Fruit fly (Drosophila melanogaster) Kc167 (cell line): ENCODE results near the gene Prim2.

Experiments
- Myc ChIP-seq: fragments of >200 bp; optimal IDR thresholded peaks from 2 replicates; lab custom pipeline; 2017; ENCODE audit warnings: missing external identifiers
- Sin3A ChIP-seq: fragments of >200 bp; optimal IDR thresholded peaks from 2 replicates; lab custom pipeline; 2018; ENCODE audit warnings: missing external identifiers
- h ChIP-seq: fragments of >200 bp; optimal IDR thresholded peaks from 3 replicates; lab custom pipeline; 2018; ENCODE audit warnings: missing external identifiers
- insv ChIP-seq: fragments of >200 bp; optimal IDR thresholded peaks from 3 replicates; lab custom pipeline; 2018; ENCODE audit warnings: missing external identifiers
- psq ChIP-seq: fragments of >200 bp; optimal IDR thresholded peaks from 2 replicates; lab custom pipeline; 2017; ENCODE audit warnings: missing external identifiers
- ttk ChIP-seq: sonication (Bioruptor generic); optimal IDR thresholded peaks from 2 replicates; lab custom pipeline; 2017; ENCODE audit warnings: missing external identifiers

Prim2 gene

dm6 chr3L:20361389-20361788 is at the start of gene Prim2:
Gene Prim2 (minus strand): TSS chr3L:20361585.
- TF ChIP-seq Myc (lab: Kevin White, UChicago) = no peak
- TF ChIP-seq psq (lab: Kevin White, UChicago) = no peak
- TF ChIP-seq Sin3A (lab: Kevin White, UChicago) = no peak
- TF ChIP-seq insv = no peak
- TF ChIP-seq ttk (lab: Kevin White, UChicago) = no peak
- TF ChIP-seq h = no peak

dm6 chr3L:20410780-20411179 is 49.4 kb upstream of the Prim2 start:
- no peak for TF ChIP-seq psq (lab: Kevin White, UChicago)
- no peak for TF ChIP-seq Sin3A (lab: Kevin White, UChicago)
- TF ChIP-seq Myc (lab: Kevin White, UChicago) = no peak
- TF ChIP-seq h = no peak
- TF ChIP-seq insv = no peak
- no peak for TF ChIP-seq ttk (lab: Kevin White, UChicago)

dm6 chr3L:20410345-20410744 is 49.0 kb upstream of the Prim2 start, which contains the start of gene CG13248:
Gene CG13248 (minus strand): TSS chr3L:20410566.
- TF ChIP-seq psq (lab: Kevin White, UChicago) = no peak
- no peak for TF ChIP-seq insv
- no peak for TF ChIP-seq ttk (lab: Kevin White, UChicago)
- TF ChIP-seq Myc (lab: Kevin White, UChicago) = no peak
- TF ChIP-seq Sin3A (lab: Kevin White, UChicago) = no peak
- no peak for TF ChIP-seq h

- TF ChIP-seq insv (no peak), Sin3A (lab: Kevin White, UChicago) (no peak), ttk (lab: Kevin White, UChicago) (no peak), psq (lab: Kevin White, UChicago) (no peak), Myc (lab: Kevin White, UChicago) (no peak), h (no peak)
These were observed 44.9 kb upstream of the Prim2 start for dm6 chr3L:20405971-20406948.

dm6 chr3L:20405337-20405887 is 44.0 kb upstream of the Prim2 start:
- TF ChIP-seq Myc (lab: Kevin White, UChicago) (no peak), psq (lab: Kevin White, UChicago) (no peak), insv (no peak), ttk (lab: Kevin White, UChicago) (no peak), h (no peak), Sin3A (lab: Kevin White, UChicago) (no peak)

dm6 chr3L:20404515-20404914 is 43.1 kb upstream of the Prim2 start:
- no peak for TF ChIP-seq ttk (lab: Kevin White, UChicago)
- TF ChIP-seq Sin3A (lab: Kevin White, UChicago) = no peak
- TF ChIP-seq Myc (lab: Kevin White, UChicago) = no peak
- no peak for TF ChIP-seq h
- TF ChIP-seq insv = no peak
- no peak for TF ChIP-seq psq (lab: Kevin White, UChicago)

- TF ChIP-seq psq (lab: Kevin White, UChicago) (peak; percentile 45), Sin3A (lab: Kevin White, UChicago) (no peak)
These were observed 42.4 kb upstream of the Prim2 start for dm6 chr3L:20403493-20404379.

dm6 chr3L:20402665-20403492 is 41.5 kb upstream of the Prim2 start:
- TF ChIP-seq Myc (lab: Kevin White, UChicago) (no peak), h (no peak), psq (lab: Kevin White, UChicago) (peak; percentile 83)

- TF ChIP-seq h (no peak), psq (lab: Kevin White, UChicago) (peak; percentile 89), insv (peak; percentile 92)
These were observed 39.9 kb upstream of the Prim2 start, which contains the start of gene trbl for dm6 chr3L:20401026-20401912. Gene trbl (minus strand): TSS chr3L:20401609.

- TF ChIP-seq psq (lab: Kevin White, UChicago) (no peak), h (no peak), ttk (lab: Kevin White, UChicago) (peak; percentile 98), insv (no peak), Myc (lab: Kevin White, UChicago) (no peak), Sin3A (lab: Kevin White, UChicago) (no peak)
These were observed 39.1 kb upstream of the Prim2 start for dm6 chr3L:20400515-20400914.
